Worm (Caenorhabditis elegans) whole organism, L2 larva: ENCODE data around the gene F49C5.16.

Experiments used
- alr-1 ChIP-seq: fragments of 150-350 bp; optimal IDR thresholded peaks from 2 replicates; lab custom pipeline; 2014; ENCODE audit warnings: missing biosample characterization, missing genetic modification characterization
- blmp-1 ChIP-seq: sonication (generic microtip); optimal IDR thresholded peaks from 2 replicates; lab custom pipeline; 2017; ENCODE audit warnings: missing genetic modification characterization, mild to moderate bottlenecking, missing compliant biosample characterization, antibody characterized with exemption, moderate library complexity; ENCODE audit not compliant: insufficient read depth
- dmd-4 ChIP-seq: sonication (generic microtip); optimal IDR thresholded peaks from 2 replicates; lab custom pipeline; 2017; ENCODE audit warnings: missing biosample characterization, missing genetic modification characterization
- egl-27 ChIP-seq: sonication (generic microtip); optimal IDR thresholded peaks from 3 replicates; lab custom pipeline; 2017; ENCODE audit warnings: missing biosample characterization, missing genetic modification reagents, missing genetic modification characterization
- nhr-23 ChIP-seq: fragments of 150-350 bp; optimal IDR thresholded peaks from 2 replicates; lab custom pipeline; 2014; ENCODE audit warnings: missing biosample characterization, missing genetic modification reagents, missing genetic modification characterization
- snpc-4 ChIP-seq: fragments of 150-350 bp; optimal IDR thresholded peaks from 2 replicates; lab custom pipeline; 2014; ENCODE audit warnings: missing biosample characterization, missing genetic modification characterization

DNA sequence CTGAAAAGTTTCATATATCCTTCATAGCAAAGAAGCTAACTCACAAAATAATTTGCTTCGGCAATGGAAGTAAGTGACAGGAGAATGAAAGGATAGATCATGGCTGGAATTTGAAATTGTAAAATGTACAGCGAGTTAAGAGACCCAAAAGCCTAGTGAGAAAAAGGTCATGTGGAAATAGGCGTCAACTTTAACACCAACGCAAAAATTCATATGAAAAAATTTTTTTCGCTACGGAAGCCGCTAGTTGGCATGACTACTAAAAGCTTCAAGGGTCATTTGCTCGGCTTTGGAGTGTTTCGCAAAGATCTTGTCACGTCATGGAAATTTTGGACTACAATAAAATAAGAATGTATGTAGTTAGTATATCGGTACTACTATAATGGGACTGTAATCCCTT is 22.9 kb downstream of the F49C5.16 start, which contains the start of gene Y38E10A.1:
- TF ChIP-seq egl-27 (tag; lab: Kevin White, UChicago) (no peak), nhr-23 (tag; lab: Kevin White, UChicago) (no peak), alr-1 (tag; lab: Kevin White, UChicago) (no peak), snpc-4 (tag; lab: Kevin White, UChicago) (no peak), dmd-4 (tag; lab: Kevin White, UChicago) (no peak), blmp-1 (tag; lab: Kevin White, UChicago) (no peak)
